Worm (Caenorhabditis elegans) whole organism, L3 larva: ENCODE data around the gene R10E8.8.

ENCODE experiments used
- R02D3.7 ChIP-seq: fragments of 150-350 bp; optimal IDR thresholded peaks from 2 replicates; lab custom pipeline; 2014; ENCODE audit warnings: missing biosample characterization, missing genetic modification characterization
- ceh-16 ChIP-seq: sonication (generic microtip); optimal IDR thresholded peaks from 2 replicates; lab custom pipeline; 2017; ENCODE audit warnings: missing biosample characterization, missing genetic modification characterization
- ceh-28 ChIP-seq: fragments of 150-350 bp; optimal IDR thresholded peaks from 2 replicates; lab custom pipeline; 2014; ENCODE audit warnings: missing biosample characterization, missing genetic modification reagents, missing genetic modification characterization
- ceh-82 ChIP-seq: fragments of 150-350 bp; optimal IDR thresholded peaks from 2 replicates; lab custom pipeline; 2014; ENCODE audit warnings: missing biosample characterization, missing genetic modification characterization
- egl-27 ChIP-seq: sonication (generic microtip); optimal IDR thresholded peaks from 4 replicates; lab custom pipeline; 2017; ENCODE audit warnings: missing biosample characterization, missing genetic modification reagents, missing genetic modification characterization
- egl-5 ChIP-seq: fragments of 150-350 bp; optimal IDR thresholded peaks from 2 replicates; lab custom pipeline; 2017; ENCODE audit warnings: missing biosample characterization, missing genetic modification reagents, missing genetic modification characterization, inconsistent platforms
- elt-3 ChIP-seq, 3 experiments: fragments of 150-350 bp in 1 of 3; sonication (generic microtip) in 2 of 3; optimal IDR thresholded peaks; 2 replicates in 2 of 3; 4 replicates in 1 of 3; lab custom pipeline; 2014 to 2017; ENCODE audit warnings: missing biosample characterization in 3 of 3, missing genetic modification characterization in 3 of 3
- eor-1 ChIP-seq, 2 experiments: fragments of 150-350 bp; optimal IDR thresholded peaks; 2 replicates each; lab custom pipeline; 2014 to 2018; ENCODE audit warnings: missing biosample characterization in 2 of 2, missing genetic modification characterization in 2 of 2
- fkh-2 ChIP-seq: fragments of 150-350 bp; optimal IDR thresholded peaks from 2 replicates; lab custom pipeline; 2014; ENCODE audit warnings: missing biosample characterization, missing genetic modification reagents, missing genetic modification characterization
- fos-1 ChIP-seq: fragments of 150-350 bp; optimal IDR thresholded peaks from 2 replicates; lab custom pipeline; 2014; ENCODE audit warnings: missing biosample characterization, missing genetic modification characterization
- jun-1 ChIP-seq: fragments of 150-350 bp; optimal IDR thresholded peaks from 2 replicates; lab custom pipeline; 2014; ENCODE audit warnings: missing biosample characterization, missing genetic modification reagents, missing genetic modification characterization
- lin-15B ChIP-seq: fragments of 150-350 bp; optimal IDR thresholded peaks from 2 replicates; lab custom pipeline; 2014; ENCODE audit warnings: missing biosample characterization, missing genetic modification characterization
- lin-39 ChIP-seq: fragments of 150-350 bp; optimal IDR thresholded peaks from 2 replicates; lab custom pipeline; 2018; ENCODE audit warnings: missing biosample characterization, missing genetic modification reagents, missing genetic modification characterization
- nhr-23 ChIP-seq: fragments of 150-350 bp; optimal IDR thresholded peaks from 2 replicates; lab custom pipeline; 2014; ENCODE audit warnings: missing biosample characterization, missing genetic modification reagents, missing genetic modification characterization
- nhr-25 ChIP-seq: sonication (generic microtip); optimal IDR thresholded peaks from 2 replicates; lab custom pipeline; 2017; ENCODE audit warnings: missing biosample characterization, missing genetic modification characterization
- nhr-77 ChIP-seq: fragments of 150-350 bp; optimal IDR thresholded peaks from 2 replicates; lab custom pipeline; 2014; ENCODE audit warnings: missing biosample characterization, missing genetic modification characterization
- snpc-4 ChIP-seq: fragments of 150-350 bp; optimal IDR thresholded peaks from 2 replicates; lab custom pipeline; 2014; ENCODE audit warnings: missing biosample characterization, missing genetic modification characterization
- zag-1 ChIP-seq: fragments of 150-350 bp; optimal IDR thresholded peaks from 2 replicates; lab custom pipeline; 2014; ENCODE audit warnings: missing biosample characterization, missing genetic modification characterization
- ztf-11 ChIP-seq: fragments of 150-350 bp; optimal IDR thresholded peaks from 2 replicates; lab custom pipeline; 2014; ENCODE audit warnings: missing biosample characterization, missing genetic modification characterization

The R10E8.8 gene

DNA sequence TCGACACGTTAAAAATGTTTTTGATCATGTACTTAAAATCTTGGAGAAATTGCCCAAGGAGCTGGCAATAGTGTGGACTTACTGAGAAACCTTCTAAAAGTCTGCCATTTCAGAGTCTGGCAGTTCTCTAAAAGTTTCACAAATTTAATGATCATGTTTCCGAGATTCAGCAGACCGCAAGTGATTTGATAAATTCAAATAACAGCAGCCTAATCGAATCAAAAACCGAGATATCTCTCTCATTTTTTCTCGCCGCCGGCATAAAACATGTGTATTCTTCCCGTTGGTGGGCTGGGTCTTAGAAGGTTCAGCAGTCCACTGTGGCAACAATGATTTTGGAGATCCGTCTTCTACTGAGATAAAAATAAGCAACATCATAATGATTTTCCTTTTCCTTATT, 52.3 kb downstream of the R10E8.8 start, which contains the start of gene clec-246:
Gene clec-246, plus strand, starts transcription at position 301 of the 400 bp plus-strand sequence.
- no peak for TF ChIP-seq elt-3 (tag; optimal IDR thresholded peaks at IDR 0.05; lab: Kevin White, UChicago)
- no peak for TF ChIP-seq fkh-2 (tag; lab: Kevin White, UChicago)
- no peak for TF ChIP-seq ceh-16
- no peak for TF ChIP-seq lin-15B
- TF ChIP-seq ceh-28 (tag; lab: Kevin White, UChicago): no peak
- TF ChIP-seq ceh-82 (tag; lab: Kevin White, UChicago): no peak
- TF ChIP-seq ztf-11 (tag; lab: Kevin White, UChicago): no peak
- no peak for TF ChIP-seq zag-1
- TF ChIP-seq lin-39 (tag; lab: Kevin White, UChicago): no peak
- TF ChIP-seq nhr-25 (tag; lab: Kevin White, UChicago): no peak
- no peak for TF ChIP-seq eor-1 (tag; optimal IDR thresholded peaks at IDR 0.05; lab: Kevin White, UChicago)
- no peak for TF ChIP-seq nhr-23 (tag; lab: Kevin White, UChicago)
- TF ChIP-seq R02D3.7: no peak
- no peak for TF ChIP-seq fos-1 (tag; lab: Kevin White, UChicago)
- TF ChIP-seq egl-5 (tag; lab: Kevin White, UChicago): no peak
- no peak for TF ChIP-seq jun-1
- TF ChIP-seq snpc-4: no peak
- TF ChIP-seq nhr-77 (tag; lab: Kevin White, UChicago): no peak

DNA sequence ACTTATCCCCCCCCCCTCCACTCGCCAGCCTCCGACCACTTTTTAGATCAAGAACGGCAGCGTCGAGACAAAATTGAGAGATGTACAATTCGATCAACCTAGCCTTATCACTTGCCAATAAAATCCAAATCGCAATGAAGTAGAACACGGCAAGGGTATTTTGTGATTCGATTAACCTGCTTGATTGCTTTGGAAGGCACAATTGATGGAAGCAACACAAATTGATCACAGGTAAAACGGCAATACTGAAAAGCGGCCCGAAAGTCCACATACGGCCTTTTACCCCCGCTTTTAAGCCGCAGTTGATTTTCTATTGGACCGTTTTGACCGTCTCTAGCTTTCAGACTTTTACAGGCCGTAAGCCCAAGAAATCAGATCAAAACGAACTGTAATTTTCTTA, 53.1 kb downstream of the R10E8.8 start, which contains the start of gene clec-245:
Gene clec-245, minus strand, starts transcription at position 101 of the 400 bp plus-strand sequence.
- TF ChIP-seq egl-27 (tag; lab: Kevin White, UChicago): no peak
